Worm (Caenorhabditis elegans) whole organism, early embryonic: ENCODE measurements around the gene ugt-57.

Experiments
- B0310.2 ChIP-seq: sonication (generic microtip); optimal IDR thresholded peaks from 2 replicates; lab custom pipeline; 2016; ENCODE audit warnings: mild to moderate bottlenecking, missing genetic modification characterization, missing compliant biosample characterization
- F13C5.2 ChIP-seq: sonication (generic microtip); optimal IDR thresholded peaks from 2 replicates; lab custom pipeline; 2017; ENCODE audit warnings: mild to moderate bottlenecking, missing genetic modification characterization, inconsistent platforms, missing compliant biosample characterization
- aly-1 ChIP-seq: sonication (generic microtip); optimal IDR thresholded peaks from 2 replicates; lab custom pipeline; 2016; ENCODE audit warnings: missing genetic modification characterization, missing compliant biosample characterization
- ama-1 ChIP-seq: fragments of 150-350 bp; optimal IDR thresholded peaks from 2 replicates; lab custom pipeline; 2014
- ceh-13 ChIP-seq: fragments of 200-800 bp; sonication (Bioruptor generic); optimal IDR thresholded peaks from 2 replicates; lab custom pipeline; 2018; ENCODE audit warnings: mild to moderate bottlenecking, missing genetic modification characterization, missing compliant biosample characterization
- ceh-36 ChIP-seq: sonication (generic microtip); optimal IDR thresholded peaks from 2 replicates; lab custom pipeline; 2016; ENCODE audit warnings: missing genetic modification characterization, inconsistent platforms, missing compliant biosample characterization
- ets-7 ChIP-seq: sonication (generic microtip); optimal IDR thresholded peaks from 2 replicates; lab custom pipeline; 2016; ENCODE audit warnings: missing genotype, missing genetic modification characterization, missing compliant biosample characterization
- flt-1 ChIP-seq: fragments of 200-800 bp; sonication (Bioruptor generic); IDR thresholded peaks from 2 replicates; pipeline ENCODE4 v1.3.6; 2022; ENCODE audit warnings: missing genetic modification characterization, missing compliant biosample characterization
- hmbx-1 ChIP-seq: sonication (generic microtip); optimal IDR thresholded peaks from 2 replicates; lab custom pipeline; 2016; ENCODE audit warnings: mild to moderate bottlenecking, missing genetic modification characterization, missing compliant biosample characterization
- hmg-4 ChIP-seq: fragments of 200-800 bp; sonication (Bioruptor generic); optimal IDR thresholded peaks from 2 replicates; lab custom pipeline; 2018; ENCODE audit warnings: mild to moderate bottlenecking, missing genetic modification characterization, missing compliant biosample characterization
- hnd-1 ChIP-seq: sonication (generic microtip); optimal IDR thresholded peaks from 2 replicates; lab custom pipeline; 2016; ENCODE audit warnings: missing genetic modification characterization, missing compliant biosample characterization
- pes-1 ChIP-seq: fragments of 200-800 bp; sonication (Bioruptor generic); IDR thresholded peaks from 2 replicates; pipeline ENCODE4 v1.3.6; 2022; ENCODE audit warnings: missing genetic modification reagents, missing genetic modification characterization, missing compliant biosample characterization
- scrt-1 ChIP-seq: fragments of 200-800 bp; sonication (Bioruptor generic); IDR thresholded peaks from 2 replicates; pipeline ENCODE4 v1.3.6; 2022; ENCODE audit warnings: missing genetic modification characterization, missing compliant biosample characterization
- sea-1 ChIP-seq: fragments of 200-800 bp; sonication (Bioruptor generic); conservative IDR thresholded peaks from 2 replicates; pipeline ENCODE4 v1.3.6; 2022; ENCODE audit warnings: missing genetic modification characterization, missing compliant biosample characterization
- tbx-11 ChIP-seq: fragments of 200-800 bp; sonication (Bioruptor generic); IDR thresholded peaks from 2 replicates; pipeline ENCODE4 v1.3.6; 2022; ENCODE audit warnings: missing genetic modification characterization, missing compliant biosample characterization
- tbx-37 ChIP-seq: fragments of 200-800 bp; sonication (Bioruptor generic); conservative IDR thresholded peaks from 2 replicates; pipeline ENCODE4 v1.3.6; 2022; ENCODE audit warnings: missing genetic modification reagents, missing genetic modification characterization, missing compliant biosample characterization
- tra-4 ChIP-seq: sonication (generic microtip); optimal IDR thresholded peaks from 2 replicates; lab custom pipeline; 2017; ENCODE audit warnings: missing genetic modification characterization, missing compliant biosample characterization

Gene ugt-57

ce11 chrX:6991427-6991826 is at the start of gene ugt-57:
Gene ugt-57 (plus strand): TSS chrX:6991727.
- no peak for TF ChIP-seq sea-1 (GFP tag; lab: Robert Waterston, UW)
- no peak for TF ChIP-seq ceh-13 (GFP tag; lab: Kevin White, UChicago)
- TF ChIP-seq B0310.2: no peak

DNA sequence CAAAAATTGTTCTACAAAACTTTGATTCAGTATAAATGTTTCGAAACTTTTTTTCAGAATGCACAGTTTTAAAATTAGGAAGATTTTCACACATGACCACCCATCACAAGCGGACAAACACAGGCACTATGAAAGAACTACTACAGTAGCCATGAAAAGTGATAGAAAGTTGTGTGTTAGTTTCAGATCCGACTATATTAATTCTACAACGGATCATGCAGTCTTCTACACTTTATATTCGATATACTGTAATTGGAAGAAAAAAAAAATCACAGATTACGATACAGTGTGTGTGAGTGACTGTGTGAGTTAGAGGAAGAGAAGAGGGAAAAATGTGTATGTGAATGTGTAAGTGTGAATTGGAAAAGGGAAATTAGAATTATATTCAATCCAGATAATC is 44.7 kb upstream of the ugt-57 start:
- TF ChIP-seq F13C5.2 (tag; lab: Kevin White, UChicago) (no peak), pes-1 (GFP tag; lab: Robert Waterston, UW) (no peak), aly-1 (no peak)

ce11 chrX:6953339-6953738 is 38.2 kb upstream of the ugt-57 start:
- TF ChIP-seq tbx-11 (GFP tag; lab: Robert Waterston, UW) (no peak), hmg-4 (GFP tag; lab: Kevin White, UChicago) (no peak), ceh-13 (GFP tag; lab: Kevin White, UChicago) (no peak), flt-1 (GFP tag; lab: Robert Waterston, UW) (no peak), scrt-1 (GFP tag; lab: Robert Waterston, UW) (no peak), hnd-1 (tag; lab: Kevin White, UChicago) (no peak), pes-1 (GFP tag; lab: Robert Waterston, UW) (no peak), hmbx-1 (tag; lab: Kevin White, UChicago) (no peak), sea-1 (GFP tag; lab: Robert Waterston, UW) (no peak)

ce11 chrX:6956299-6956698 is 35.2 kb upstream of the ugt-57 start, which contains the start of gene inx-1:
Gene inx-1 (minus strand): TSS chrX:6956399.
- TF ChIP-seq tbx-11 (GFP tag; lab: Robert Waterston, UW) (no peak), ceh-13 (GFP tag; lab: Kevin White, UChicago) (no peak), aly-1 (no peak), F13C5.2 (tag; lab: Kevin White, UChicago) (no peak), ama-1 (lab: Kevin White, UChicago) (no peak), sea-1 (GFP tag; lab: Robert Waterston, UW) (no peak), ets-7 (tag; lab: Kevin White, UChicago) (no peak), scrt-1 (GFP tag; lab: Robert Waterston, UW) (no peak)

DNA sequence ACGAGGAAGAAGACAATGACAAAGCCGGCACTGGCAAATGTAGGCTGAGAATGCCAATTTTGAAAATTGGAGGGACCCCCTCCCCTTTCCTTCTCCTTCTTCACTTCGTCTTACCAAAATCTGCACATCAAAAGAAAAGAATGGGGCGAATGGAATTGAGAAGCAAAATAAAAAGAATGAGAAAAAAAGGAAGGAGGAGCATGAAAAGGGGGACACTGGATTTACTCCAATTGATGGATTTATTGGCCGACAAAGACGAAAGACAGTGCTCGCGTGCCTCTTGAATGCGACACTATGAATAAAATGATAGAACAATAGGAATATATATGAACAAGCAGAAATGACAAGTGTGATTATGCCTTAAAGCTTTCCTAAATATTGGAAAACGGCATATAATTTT is 32.6 kb upstream of the ugt-57 start:
- TF ChIP-seq ceh-13 (GFP tag; lab: Kevin White, UChicago): no peak
- TF ChIP-seq pes-1 (GFP tag; lab: Robert Waterston, UW): no peak
- TF ChIP-seq tbx-11 (GFP tag; lab: Robert Waterston, UW): no peak

ce11 chrX:6959534-6959933 is 32.0 kb upstream of the ugt-57 start:
- no peak for TF ChIP-seq pes-1 (GFP tag; lab: Robert Waterston, UW)
- no peak for TF ChIP-seq aly-1
- TF ChIP-seq ama-1 (lab: Kevin White, UChicago): no peak
- TF ChIP-seq hmg-4 (GFP tag; lab: Kevin White, UChicago): no peak
- TF ChIP-seq hnd-1 (tag; lab: Kevin White, UChicago): no peak
- TF ChIP-seq B0310.2: no peak
- no peak for TF ChIP-seq scrt-1 (GFP tag; lab: Robert Waterston, UW)
- no peak for TF ChIP-seq hmbx-1 (tag; lab: Kevin White, UChicago)
- TF ChIP-seq tbx-11 (GFP tag; lab: Robert Waterston, UW): no peak
- no peak for TF ChIP-seq tra-4 (tag; lab: Kevin White, UChicago)
- TF ChIP-seq tbx-37 (GFP tag; lab: Robert Waterston, UW): no peak
- no peak for TF ChIP-seq F13C5.2 (tag; lab: Kevin White, UChicago)
- TF ChIP-seq flt-1 (GFP tag; lab: Robert Waterston, UW): no peak
- TF ChIP-seq ets-7 (tag; lab: Kevin White, UChicago): no peak
- no peak for TF ChIP-seq ceh-13 (GFP tag; lab: Kevin White, UChicago)
- TF ChIP-seq sea-1 (GFP tag; lab: Robert Waterston, UW): no peak

ce11 chrX:6962347-6962746 is 29.2 kb upstream of the ugt-57 start:
- TF ChIP-seq sea-1 (GFP tag; lab: Robert Waterston, UW) (no peak), hmbx-1 (tag; lab: Kevin White, UChicago) (no peak), ceh-13 (GFP tag; lab: Kevin White, UChicago) (no peak), hmg-4 (GFP tag; lab: Kevin White, UChicago) (no peak), ceh-36 (tag; lab: Kevin White, UChicago) (no peak), aly-1 (no peak)

DNA sequence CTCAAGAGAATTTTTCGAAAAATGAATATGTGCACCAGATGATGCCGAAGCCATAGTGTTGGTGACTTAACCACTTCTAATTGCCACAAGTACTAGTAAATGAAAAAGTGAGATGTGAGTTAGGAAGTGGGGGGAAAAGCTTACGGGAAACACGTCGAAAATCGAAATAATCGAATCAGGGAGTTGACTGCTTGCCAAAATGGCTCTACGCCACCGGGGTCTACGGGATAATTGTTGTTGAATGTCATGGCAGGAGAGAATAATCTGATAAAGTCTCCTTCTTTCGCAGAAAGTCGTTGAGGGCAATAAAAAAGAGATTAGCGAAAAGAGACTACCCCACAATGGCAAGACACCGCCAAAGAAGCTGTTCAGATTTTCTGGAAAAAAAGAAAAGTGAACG is 27.7 kb upstream of the ugt-57 start:
- TF ChIP-seq tra-4 (tag; lab: Kevin White, UChicago): no peak
- no peak for TF ChIP-seq tbx-37 (GFP tag; lab: Robert Waterston, UW)
- no peak for TF ChIP-seq hmg-4 (GFP tag; lab: Kevin White, UChicago)
- TF ChIP-seq ets-7 (tag; lab: Kevin White, UChicago): no peak

ce11 chrX:6967057-6967456 is 24.5 kb upstream of the ugt-57 start, which contains the start of gene F01E11.3:
Gene F01E11.3 (plus strand): TSS chrX:6967357.
- TF ChIP-seq tra-4 (tag; lab: Kevin White, UChicago): no peak
- TF ChIP-seq hnd-1 (tag; lab: Kevin White, UChicago): no peak
- no peak for TF ChIP-seq F13C5.2 (tag; lab: Kevin White, UChicago)
- TF ChIP-seq ceh-36 (tag; lab: Kevin White, UChicago): no peak
- no peak for TF ChIP-seq aly-1
- TF ChIP-seq B0310.2: no peak
- no peak for TF ChIP-seq hmg-4 (GFP tag; lab: Kevin White, UChicago)
- no peak for TF ChIP-seq ets-7 (tag; lab: Kevin White, UChicago)
- TF ChIP-seq flt-1 (GFP tag; lab: Robert Waterston, UW): no peak
